Worm (Caenorhabditis elegans) whole organism, young adult: ENCODE results near the gene col-36.

Experiments used
- C06A6.2 ChIP-seq: fragments of 200-800 bp; sonication (Bioruptor generic); conservative IDR thresholded peaks from 2 replicates; pipeline ENCODE4 v1.3.6; 2022; ENCODE audit warnings: missing genetic modification characterization, missing compliant biosample characterization
- F10E7.11 ChIP-seq: sonication (generic microtip); optimal IDR thresholded peaks from 2 replicates; lab custom pipeline; 2017; ENCODE audit warnings: mild to moderate bottlenecking, missing genetic modification characterization, moderate library complexity, missing compliant biosample characterization
- F33H1.4 ChIP-seq: fragments of 200-800 bp; sonication (Bioruptor generic); IDR thresholded peaks from 2 replicates; pipeline ENCODE4 v1.3.6; 2022; ENCODE audit warnings: missing genetic modification reagents, missing genetic modification characterization, missing compliant biosample characterization
- F37B4.10 ChIP-seq: fragments of 200-800 bp; sonication (Bioruptor generic); IDR thresholded peaks from 2 replicates; pipeline ENCODE4 v1.3.6; 2022; ENCODE audit warnings: missing genetic modification characterization, missing compliant biosample characterization
- F49E8.2 ChIP-seq: sonication (generic microtip); optimal IDR thresholded peaks from 3 replicates; lab custom pipeline; 2017; ENCODE audit warnings: missing genetic modification characterization, mild to moderate bottlenecking, missing compliant biosample characterization, antibody characterized with exemption, moderate library complexity; ENCODE audit not compliant: insufficient read depth
- F55B11.4 ChIP-seq: sonication (generic microtip); optimal IDR thresholded peaks from 2 replicates; lab custom pipeline; 2016; ENCODE audit warnings: missing compliant biosample characterization, missing genetic modification characterization, borderline replicate concordance; ENCODE audit not compliant: insufficient read depth
- F57A8.1 ChIP-seq: fragments of 200-800 bp; sonication (Bioruptor generic); optimal IDR thresholded peaks from 2 replicates; lab custom pipeline; 2018; ENCODE audit warnings: mild to moderate bottlenecking, missing genetic modification characterization, moderate library complexity, missing compliant biosample characterization
- K11D2.4 ChIP-seq: fragments of 200-800 bp; sonication (Bioruptor generic); IDR thresholded peaks from 2 replicates; pipeline ENCODE4 v1.3.6; 2022; ENCODE audit warnings: missing genetic modification reagents, missing genetic modification characterization, missing compliant biosample characterization
- K12H6.12 ChIP-seq: fragments of 200-800 bp; sonication (Bioruptor generic); optimal IDR thresholded peaks from 2 replicates; lab custom pipeline; 2018; ENCODE audit warnings: mild to moderate bottlenecking, missing genetic modification characterization, missing compliant biosample characterization
- T26A5.8 ChIP-seq: sonication (generic microtip); optimal IDR thresholded peaks from 2 replicates; lab custom pipeline; 2016; ENCODE audit warnings: missing genetic modification characterization, missing compliant biosample characterization
- Y53F4B.3 ChIP-seq: fragments of 200-800 bp; sonication (Bioruptor generic); IDR thresholded peaks from 2 replicates; pipeline ENCODE4 v1.3.6; 2022; ENCODE audit warnings: missing genetic modification reagents, missing genetic modification characterization, missing compliant biosample characterization
- Y79H2A.3 ChIP-seq: fragments of 200-800 bp; sonication (Bioruptor generic); conservative IDR thresholded peaks from 2 replicates; pipeline ENCODE4 v1.3.6; 2022; ENCODE audit warnings: missing genetic modification reagents, missing genetic modification characterization, missing compliant biosample characterization
- ZK185.1 ChIP-seq: sonication (generic microtip); optimal IDR thresholded peaks from 2 replicates; lab custom pipeline; 2016; ENCODE audit warnings: mild to moderate bottlenecking, missing genetic modification characterization, missing compliant biosample characterization; ENCODE audit not compliant: poor library complexity, severe bottlenecking
- atf-7 ChIP-seq: sonication (generic microtip); optimal IDR thresholded peaks from 2 replicates; lab custom pipeline; 2017; ENCODE audit warnings: mild to moderate bottlenecking, missing genetic modification characterization, missing compliant biosample characterization
- attf-5 ChIP-seq: fragments of 200-800 bp; sonication (Bioruptor generic); optimal IDR thresholded peaks from 2 replicates; lab custom pipeline; 2018; ENCODE audit warnings: mild to moderate bottlenecking, missing genetic modification characterization, missing compliant biosample characterization
- bed-2 ChIP-seq: fragments of 200-800 bp; sonication (Bioruptor generic); IDR thresholded peaks from 2 replicates; pipeline ENCODE4 v1.3.6; 2022; ENCODE audit warnings: missing genetic modification reagents, missing genetic modification characterization, missing compliant biosample characterization
- ccch-3 ChIP-seq: fragments of 200-800 bp; sonication (Bioruptor generic); optimal IDR thresholded peaks from 2 replicates; lab custom pipeline; 2018; ENCODE audit warnings: mild to moderate bottlenecking, missing genetic modification characterization, missing compliant biosample characterization
- cebp-2 ChIP-seq: fragments of 200-800 bp; sonication (Bioruptor generic); IDR thresholded peaks from 2 replicates; pipeline ENCODE4 v1.3.6; 2022; ENCODE audit warnings: missing genetic modification characterization, missing compliant biosample characterization
- ceh-100 ChIP-seq: fragments of 200-800 bp; sonication (Bioruptor generic); IDR thresholded peaks from 2 replicates; pipeline ENCODE4 v1.3.6; 2022; ENCODE audit warnings: missing genetic modification reagents, missing genetic modification characterization, missing compliant biosample characterization
- ceh-58 ChIP-seq: fragments of 200-800 bp; sonication (Bioruptor generic); IDR thresholded peaks from 2 replicates; pipeline ENCODE4 v1.3.6; 2022; ENCODE audit warnings: missing genetic modification characterization, missing compliant biosample characterization
- dpff-1 ChIP-seq: sonication (generic microtip); optimal IDR thresholded peaks from 2 replicates; lab custom pipeline; 2017; ENCODE audit warnings: mild to moderate bottlenecking, missing genetic modification characterization, missing compliant biosample characterization
- efl-1 ChIP-seq: fragments of 150-350 bp; optimal IDR thresholded peaks from 2 replicates; lab custom pipeline; 2014; ENCODE audit warnings: missing biosample characterization, missing genetic modification reagents, missing genetic modification characterization
- fkh-3 ChIP-seq: sonication (generic microtip); optimal IDR thresholded peaks from 2 replicates; lab custom pipeline; 2016; ENCODE audit warnings: mild to moderate bottlenecking, missing genetic modification characterization, missing compliant biosample characterization
- let-607 ChIP-seq, 2 experiments: fragments of 200-800 bp in 1 of 2; sonication (Bioruptor generic) in 1 of 2; sonication (generic microtip) in 1 of 2; optimal IDR thresholded peaks; 2 replicates each; lab custom pipeline; 2016 to 2018; ENCODE audit warnings: mild to moderate bottlenecking in 2 of 2, missing compliant biosample characterization in 2 of 2, missing genetic modification characterization in 2 of 2, moderate library complexity in 2 of 2, missing genotype in 1 of 2
- lin-26 ChIP-seq: fragments of 200-800 bp; sonication (Bioruptor generic); IDR thresholded peaks from 2 replicates; pipeline ENCODE4 v1.3.6; 2022; ENCODE audit warnings: missing genetic modification reagents, missing genetic modification characterization, missing compliant biosample characterization
- lir-1 ChIP-seq: fragments of 200-800 bp; sonication (Bioruptor generic); conservative IDR thresholded peaks from 2 replicates; pipeline ENCODE4 v1.3.6; 2022; ENCODE audit warnings: missing genetic modification reagents, missing genetic modification characterization, missing compliant biosample characterization
- madf-3 ChIP-seq: fragments of 200-800 bp; sonication (Bioruptor generic); IDR thresholded peaks from 2 replicates; pipeline ENCODE4 v1.3.6; 2022; ENCODE audit warnings: missing genetic modification reagents, missing genetic modification characterization, missing compliant biosample characterization
- madf-8 ChIP-seq: fragments of 200-800 bp; sonication (Bioruptor generic); conservative IDR thresholded peaks from 2 replicates; pipeline ENCODE4 v1.3.6; 2022; ENCODE audit warnings: missing genetic modification reagents, missing genetic modification characterization, missing compliant biosample characterization
- mcd-1 ChIP-seq: fragments of 200-800 bp; sonication (Bioruptor generic); IDR thresholded peaks from 2 replicates; pipeline ENCODE4 v1.3.6; 2022; ENCODE audit warnings: missing genetic modification reagents, missing genetic modification characterization, missing compliant biosample characterization
- mes-4 ChIP-seq: sonication (generic microtip); optimal IDR thresholded peaks from 2 replicates; lab custom pipeline; 2016; ENCODE audit warnings: missing genotype, missing genetic modification characterization, missing compliant biosample characterization
- nfyb-1 ChIP-seq: fragments of 200-800 bp; sonication (Bioruptor generic); IDR thresholded peaks from 2 replicates; pipeline ENCODE4 v1.3.6; 2022; ENCODE audit warnings: missing genetic modification reagents, missing genetic modification characterization, missing compliant biosample characterization
- nhr-27 ChIP-seq: fragments of 200-800 bp; sonication (Bioruptor generic); optimal IDR thresholded peaks from 2 replicates; lab custom pipeline; 2018; ENCODE audit warnings: mild to moderate bottlenecking, missing genetic modification characterization, moderate library complexity, missing compliant biosample characterization
- nhr-90 ChIP-seq: sonication (generic microtip); optimal IDR thresholded peaks from 2 replicates; lab custom pipeline; 2016; ENCODE audit warnings: missing genotype, mild to moderate bottlenecking, missing genetic modification characterization, missing compliant biosample characterization
- pbrm-1 ChIP-seq: fragments of 200-800 bp; sonication (Bioruptor generic); IDR thresholded peaks from 2 replicates; pipeline ENCODE4 v1.3.6; 2022; ENCODE audit warnings: missing genetic modification reagents, missing genetic modification characterization, missing compliant biosample characterization
- rec-8 ChIP-seq, 2 experiments: sonication (generic microtip); optimal IDR thresholded peaks; 2 replicates each; lab custom pipeline; 2016; ENCODE audit warnings: mild to moderate bottlenecking in 2 of 2, missing genetic modification characterization in 2 of 2, missing genetic modification reagents in 2 of 2, missing genotype in 2 of 2, missing biosample characterization in 1 of 2, missing compliant biosample characterization in 1 of 2, moderate library complexity in 1 of 2
- repo-1 ChIP-seq: sonication (generic microtip); optimal IDR thresholded peaks from 2 replicates; lab custom pipeline; 2017; ENCODE audit warnings: mild to moderate bottlenecking, missing genetic modification characterization, missing compliant biosample characterization
- xnd-1 ChIP-seq: sonication (generic microtip); optimal IDR thresholded peaks from 2 replicates; lab custom pipeline; 2016; ENCODE audit warnings: missing genotype, missing genetic modification reagents, missing genetic modification characterization, missing compliant biosample characterization
- ztf-22 ChIP-seq: fragments of 200-800 bp; sonication (Bioruptor generic); optimal IDR thresholded peaks from 2 replicates; lab custom pipeline; 2018; ENCODE audit warnings: mild to moderate bottlenecking, missing genetic modification characterization, moderate library complexity, missing compliant biosample characterization
- ztf-26 ChIP-seq: sonication (generic microtip); optimal IDR thresholded peaks from 2 replicates; lab custom pipeline; 2017; ENCODE audit warnings: missing genetic modification characterization, missing compliant biosample characterization
- ztf-28 ChIP-seq: fragments of 200-800 bp; sonication (Bioruptor generic); IDR thresholded peaks from 2 replicates; pipeline ENCODE4 v1.3.6; 2022; ENCODE audit warnings: missing genetic modification reagents, missing genetic modification characterization, missing compliant biosample characterization
- ztf-3 ChIP-seq: fragments of 200-800 bp; sonication (Bioruptor generic); optimal IDR thresholded peaks from 2 replicates; lab custom pipeline; 2018; ENCODE audit warnings: mild to moderate bottlenecking, missing genetic modification characterization, missing compliant biosample characterization
- ztf-6 ChIP-seq: fragments of 200-800 bp; sonication (Bioruptor generic); IDR thresholded peaks from 2 replicates; pipeline ENCODE4 v1.3.6; 2022; ENCODE audit warnings: missing genetic modification reagents, missing genetic modification characterization, missing compliant biosample characterization

col-36 gene

ce11 chrII:7200051-7200599 lies 31.5 kb upstream of the col-36 start, which contains the start of gene pcrg-1 (continued):
- TF ChIP-seq dpff-1 (peak; percentile 89), Y79H2A.3 (GFP tag; lab: Robert Waterston, UW) (no peak), C06A6.2 (GFP tag; lab: Robert Waterston, UW) (peak; percentile 69; the same call in 1 of the 2 replicates), nhr-90 (peak; percentile 90), bed-2 (GFP tag; lab: Robert Waterston, UW) (peak; percentile 75; the same call in 1 of the 2 replicates), K12H6.12 (tag; lab: Kevin White, UChicago) (peak; percentile 78), Y53F4B.3 (GFP tag; lab: Robert Waterston, UW) (peak; percentile 28; the same call in 1 of the 2 replicates), ztf-6 (GFP tag; lab: Robert Waterston, UW) (peak; percentile 47; the same call in 1 of the 2 replicates), F49E8.2 (peak; percentile 76), nhr-27 (tag; lab: Kevin White, UChicago) (peak; percentile 61), attf-5 (GFP tag; lab: Kevin White, UChicago) (peak; percentile 70), repo-1 (tag; lab: Kevin White, UChicago) (peak; percentile 87), xnd-1 (peak; percentile 31), lin-26 (GFP tag; lab: Robert Waterston, UW) (peak; percentile 95), madf-3 (GFP tag; lab: Robert Waterston, UW) (peak; percentile 84), fkh-3 (peak; percentile 68), F55B11.4 (tag; lab: Kevin White, UChicago) (no peak), T26A5.8 (tag; lab: Kevin White, UChicago) (peak; percentile 74), ztf-22 (peak; percentile 52), F33H1.4 (GFP tag; lab: Robert Waterston, UW) (peak; percentile 48; the same call in 1 of the 2 replicates), ccch-3 (GFP tag; lab: Kevin White, UChicago) (no peak), K11D2.4 (GFP tag; lab: Robert Waterston, UW) (peak; percentile 63; the same call in 1 of the 2 replicates), nfyb-1 (GFP tag; lab: Robert Waterston, UW) (peak; percentile 84), efl-1 (no peak), ztf-3 (GFP tag; lab: Kevin White, UChicago) (peak; percentile 20), ztf-28 (GFP tag; lab: Robert Waterston, UW) (no peak), lir-1 (GFP tag; lab: Robert Waterston, UW) (0 out of 2 replicates have a peak, but pooled peaks have one; percentile 40), cebp-2 (0 out of 2 replicates have a peak, but pooled peaks have one; percentile 30), mcd-1 (GFP tag; lab: Robert Waterston, UW) (peak; percentile 79; the same call in 1 of the 2 replicates), mes-4 (tag; lab: Kevin White, UChicago) (peak; percentile 83), ZK185.1 (tag; lab: Kevin White, UChicago) (peak; percentile 78), F10E7.11 (peak; percentile 4), let-607 (tag; optimal IDR thresholded peaks at IDR 0.05; lab: Kevin White, UChicago) (peak; percentile 40 to 43), ceh-58 (GFP tag; lab: Robert Waterston, UW) (0 out of 2 replicates have a peak, but pooled peaks have one; percentile 7), F37B4.10 (no peak), F57A8.1 (GFP tag; lab: Kevin White, UChicago) (peak; percentile 55), ceh-100 (GFP tag; lab: Robert Waterston, UW) (peak; percentile 73), rec-8 (tag; optimal IDR thresholded peaks at IDR 0.05; lab: Kevin White, UChicago) (peak in 1 of 2 experiments; percentile 15), atf-7 (peak; percentile 56), pbrm-1 (GFP tag; lab: Robert Waterston, UW) (no peak; the same call in 1 of the 2 replicates), madf-8 (GFP tag; lab: Robert Waterston, UW) (peak; percentile 53), ztf-26 (tag; lab: Kevin White, UChicago) (peak; percentile 71)
